Worm (Caenorhabditis elegans): ENCODE results near the gene ddn-3.
"Not testable (repeated sequence)": the region's sequence is repeated elsewhere in the genome, so short reads cannot be mapped to it uniquely, and the experiment has no call there.

Gene ddn-3

ce11 chrV:14320730-14321319, 9.8 kb upstream of the ddn-3 start:
- TF ChIP-seq flt-1 (GFP tag; IDR thresholded peaks at IDR 0.05) (no peak), cog-1 (tag; optimal IDR thresholded peaks at IDR 0.05) (no peak), tab-1 (GFP tag; IDR thresholded peaks at IDR 0.05) (no peak), klf-2 (GFP tag; conservative IDR thresholded peaks at IDR 0.05) (no peak), ref-1 (GFP tag; conservative IDR thresholded peaks at IDR 0.05) (no peak), T22C8.4 (GFP tag; IDR thresholded peaks at IDR 0.05) (no peak), med-1 (GFP tag; optimal IDR thresholded peaks at IDR 0.05; ENCODE audit: insufficient read depth) (no peak), ztf-29 (GFP tag; IDR thresholded peaks at IDR 0.05) (no peak), ztf-23 (GFP tag; IDR thresholded peaks at IDR 0.05) (no peak)

ce11 chrV:14320246-14320645, 9.2 kb upstream of the ddn-3 start, which contains the start of gene F47B8.14:
Gene F47B8.14, plus strand, starts transcription at chrV:14320546.
- no peak for TF ChIP-seq cog-1 (tag; optimal IDR thresholded peaks at IDR 0.05)
- TF ChIP-seq klf-2 (GFP tag; conservative IDR thresholded peaks at IDR 0.05): no peak
- no peak for TF ChIP-seq tab-1 (GFP tag; IDR thresholded peaks at IDR 0.05)
- TF ChIP-seq ref-1 (GFP tag; conservative IDR thresholded peaks at IDR 0.05): no peak
- TF ChIP-seq ztf-29 (GFP tag; IDR thresholded peaks at IDR 0.05): no peak
- no peak for TF ChIP-seq flt-1 (GFP tag; IDR thresholded peaks at IDR 0.05)
- no peak for TF ChIP-seq ztf-23 (GFP tag; IDR thresholded peaks at IDR 0.05)
- no peak for TF ChIP-seq T22C8.4 (GFP tag; IDR thresholded peaks at IDR 0.05)
- no peak for TF ChIP-seq med-1 (GFP tag; optimal IDR thresholded peaks at IDR 0.05; ENCODE audit: insufficient read depth)

ce11 chrV:14319101-14319781, 8.2 kb upstream of the ddn-3 start, which contains the start of gene F47B8.13:
Gene F47B8.13, minus strand, starts transcription at chrV:14319731.
- TF ChIP-seq cog-1 (tag; optimal IDR thresholded peaks at IDR 0.05) (no peak), ref-1 (GFP tag; conservative IDR thresholded peaks at IDR 0.05) (no peak), T22C8.4 (GFP tag; IDR thresholded peaks at IDR 0.05) (no peak), flt-1 (GFP tag; IDR thresholded peaks at IDR 0.05) (no peak), med-1 (GFP tag; optimal IDR thresholded peaks at IDR 0.05; ENCODE audit: insufficient read depth) (no peak), ztf-29 (GFP tag; IDR thresholded peaks at IDR 0.05) (no peak), klf-2 (GFP tag; conservative IDR thresholded peaks at IDR 0.05) (no peak), ztf-23 (GFP tag; IDR thresholded peaks at IDR 0.05) (no peak), tab-1 (GFP tag; IDR thresholded peaks at IDR 0.05) (no peak)

ce11 chrV:14317621-14318020, 6.6 kb upstream of the ddn-3 start:
- no peak for TF ChIP-seq ztf-23 (GFP tag; IDR thresholded peaks at IDR 0.05)
- TF ChIP-seq ref-1 (GFP tag; conservative IDR thresholded peaks at IDR 0.05): no peak
- no peak for TF ChIP-seq T22C8.4 (GFP tag; IDR thresholded peaks at IDR 0.05)
- TF ChIP-seq tab-1 (GFP tag; IDR thresholded peaks at IDR 0.05): no peak
- no peak for TF ChIP-seq cog-1 (tag; optimal IDR thresholded peaks at IDR 0.05)
- no peak for TF ChIP-seq med-1 (GFP tag; optimal IDR thresholded peaks at IDR 0.05; ENCODE audit: insufficient read depth)
- no peak for TF ChIP-seq flt-1 (GFP tag; IDR thresholded peaks at IDR 0.05)
- TF ChIP-seq ztf-29 (GFP tag; IDR thresholded peaks at IDR 0.05): no peak
- TF ChIP-seq klf-2 (GFP tag; conservative IDR thresholded peaks at IDR 0.05): no peak

- TF ChIP-seq cog-1 (tag; optimal IDR thresholded peaks at IDR 0.05) (no peak), tab-1 (GFP tag; IDR thresholded peaks at IDR 0.05) (no peak), T22C8.4 (GFP tag; IDR thresholded peaks at IDR 0.05) (no peak), flt-1 (GFP tag; IDR thresholded peaks at IDR 0.05) (no peak), ref-1 (GFP tag; conservative IDR thresholded peaks at IDR 0.05) (no peak), ztf-23 (GFP tag; IDR thresholded peaks at IDR 0.05) (no peak), med-1 (GFP tag; optimal IDR thresholded peaks at IDR 0.05; ENCODE audit: insufficient read depth) (no peak), ztf-29 (GFP tag; IDR thresholded peaks at IDR 0.05) (no peak), klf-2 (GFP tag; conservative IDR thresholded peaks at IDR 0.05) (no peak)
These were observed 6.2 kb upstream of the ddn-3 start for ce11 chrV:14317204-14317603.

- TF ChIP-seq ztf-29 (GFP tag; IDR thresholded peaks at IDR 0.05) (no peak), flt-1 (GFP tag; IDR thresholded peaks at IDR 0.05) (no peak), cog-1 (tag; optimal IDR thresholded peaks at IDR 0.05) (no peak)
These were observed 5.5 kb upstream of the ddn-3 start, which contains the start of gene F47B8.2 for ce11 chrV:14316525-14316924. Gene F47B8.2, minus strand, starts transcription at chrV:14316625.

ce11 chrV:14314236-14314635, 3.2 kb upstream of the ddn-3 start, which contains the start of gene F47B8.1:
Gene F47B8.1, minus strand, starts transcription at chrV:14314336.
- TF ChIP-seq klf-2 (GFP tag; conservative IDR thresholded peaks at IDR 0.05) (no peak), med-1 (GFP tag; optimal IDR thresholded peaks at IDR 0.05; ENCODE audit: insufficient read depth) (no peak), ztf-23 (GFP tag; IDR thresholded peaks at IDR 0.05) (no peak), flt-1 (GFP tag; IDR thresholded peaks at IDR 0.05) (no peak), ztf-29 (GFP tag; IDR thresholded peaks at IDR 0.05) (no peak), ref-1 (GFP tag; conservative IDR thresholded peaks at IDR 0.05) (no peak), T22C8.4 (GFP tag; IDR thresholded peaks at IDR 0.05) (no peak), tab-1 (GFP tag; IDR thresholded peaks at IDR 0.05) (no peak), cog-1 (tag; optimal IDR thresholded peaks at IDR 0.05) (no peak)

- TF ChIP-seq ztf-23 (GFP tag; IDR thresholded peaks at IDR 0.05) (no peak), cog-1 (tag; optimal IDR thresholded peaks at IDR 0.05) (no peak), ref-1 (GFP tag; conservative IDR thresholded peaks at IDR 0.05) (no peak), klf-2 (GFP tag; conservative IDR thresholded peaks at IDR 0.05) (no peak), tab-1 (GFP tag; IDR thresholded peaks at IDR 0.05) (no peak), T22C8.4 (GFP tag; IDR thresholded peaks at IDR 0.05) (no peak), flt-1 (GFP tag; IDR thresholded peaks at IDR 0.05) (no peak), med-1 (GFP tag; optimal IDR thresholded peaks at IDR 0.05; ENCODE audit: insufficient read depth) (no peak), ztf-29 (GFP tag; IDR thresholded peaks at IDR 0.05) (no peak)
These were observed 1.7 kb upstream of the ddn-3 start, which contains the start of gene F14D7.8 for ce11 chrV:14312695-14313094. Gene F14D7.8, minus strand, starts transcription at chrV:14312795.

- not testable (repeated sequence) for TF ChIP-seq ztf-29, flt-1, T22C8.4 (GFP tag; IDR thresholded peaks at IDR 0.05)
These were observed 1.4 kb downstream of the ddn-3 start, which contains the start of gene F14D7.14 for ce11 chrV:14309632-14310031. Gene F14D7.14, plus strand, starts transcription at chrV:14309932.
